Worm (Caenorhabditis elegans): ENCODE results near the gene F15E6.3.

- TF ChIP-seq nhr-76 (tag; optimal IDR thresholded peaks at IDR 0.05) = no peak
- TF ChIP-seq R02D3.7 (tag; optimal IDR thresholded peaks at IDR 0.05) = no peak
- no peak for TF ChIP-seq unc-130 (GFP tag; optimal IDR thresholded peaks at IDR 0.05)
- no peak for TF ChIP-seq ama-1 (optimal IDR thresholded peaks at IDR 0.05)
- no peak for TF ChIP-seq nhr-102 (tag; optimal IDR thresholded peaks at IDR 0.05)
- no peak for TF ChIP-seq vab-7 (GFP tag; IDR thresholded peaks at IDR 0.05)
These were observed 11.6 kb downstream of the F15E6.3 start for ce11 chrIV:4306317-4306716.
